Worm (Caenorhabditis elegans): ENCODE results near the gene C09E7.8.

DNA sequence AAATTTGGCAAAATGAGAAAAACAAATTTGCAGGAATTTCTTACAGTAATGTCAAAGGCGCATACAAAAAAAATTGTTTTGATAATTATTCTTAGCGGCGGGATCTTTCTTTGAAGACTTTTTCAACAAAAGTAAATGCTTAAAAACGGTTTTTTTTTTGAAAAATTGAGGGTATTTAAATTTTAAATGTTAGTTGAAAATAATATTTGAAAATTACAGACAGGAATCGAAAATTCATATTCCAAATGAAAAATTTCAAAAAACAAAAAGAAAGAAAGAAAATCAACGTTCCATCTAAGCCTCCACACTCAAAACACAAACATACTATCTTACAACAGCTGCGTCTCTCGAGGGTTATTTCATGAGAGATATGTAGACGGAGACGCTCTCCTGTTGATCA lies 18.8 kb upstream of the C09E7.8 start:
- TF ChIP-seq ama-1 (optimal IDR thresholded peaks at IDR 0.05) (no peak), sea-1 (GFP tag; conservative IDR thresholded peaks at IDR 0.05) (no peak), B0310.2 (tag; optimal IDR thresholded peaks at IDR 0.05) (no peak), ets-7 (tag; optimal IDR thresholded peaks at IDR 0.05) (no peak), F13C5.2 (tag; optimal IDR thresholded peaks at IDR 0.05) (no peak), tra-4 (tag; optimal IDR thresholded peaks at IDR 0.05) (no peak), pes-1 (GFP tag; IDR thresholded peaks at IDR 0.05) (no peak), tbx-11 (GFP tag; IDR thresholded peaks at IDR 0.05) (no peak), scrt-1 (GFP tag; IDR thresholded peaks at IDR 0.05) (no peak), hnd-1 (tag; optimal IDR thresholded peaks at IDR 0.05) (no peak), ceh-36 (tag; optimal IDR thresholded peaks at IDR 0.05) (no peak)

All from whole organism, early embryonic.